Worm (Caenorhabditis elegans): Measurements from ENCODE around the gene Y59A8B.19.

ce11 chrV:18017226-18017625, 10.2 kb downstream of the Y59A8B.19 start, which contains the start of gene srh-134:
- no peak for TF ChIP-seq tbx-2 (tag; optimal IDR thresholded peaks at IDR 0.05)
- no peak for TF ChIP-seq ceh-22 (tag; optimal IDR thresholded peaks at IDR 0.05)
- no peak for TF ChIP-seq ztf-16 (tag; optimal IDR thresholded peaks at IDR 0.05)
- no peak for TF ChIP-seq ahr-1 (tag; optimal IDR thresholded peaks at IDR 0.05)
- TF ChIP-seq pha-4 (tag; optimal IDR thresholded peaks at IDR 0.05) = no peak
- TF ChIP-seq ceh-9 (tag; optimal IDR thresholded peaks at IDR 0.05) = no peak
- TF ChIP-seq nhr-11 (tag; optimal IDR thresholded peaks at IDR 0.05) = no peak

Data from whole organism, late embryonic.